Fruit fly (Drosophila melanogaster): ENCODE data around the gene mRpS31.
A peak's percentile ranks its signal among the peaks of the same experiment; 100 is the strongest.

Gene mRpS31

dm6 chr3L:16013198-16013982, 8.4 kb downstream of the mRpS31 start:
- TF ChIP-seq br (GFP tag; optimal IDR thresholded peaks at IDR 0.05) = no peak
- TF ChIP-seq tai (GFP tag; optimal IDR thresholded peaks at IDR 0.05) = no peak
- no peak for TF ChIP-seq brk (GFP tag; optimal IDR thresholded peaks at IDR 0.05)
- TF ChIP-seq Myc (optimal IDR thresholded peaks at IDR 0.05) = no peak
- peak; percentile 18 for TF ChIP-seq HLH106 (tag; optimal IDR thresholded peaks at IDR 0.05)
- no peak for TF ChIP-seq psq (GFP tag; optimal IDR thresholded peaks at IDR 0.05)
- TF ChIP-seq CG9705 (GFP tag; optimal IDR thresholded peaks at IDR 0.05) = no peak
- no peak for TF ChIP-seq Rel (GFP tag; optimal IDR thresholded peaks at IDR 0.05)
- TF ChIP-seq Rel (tag; optimal IDR thresholded peaks at IDR 0.05) = no peak
- no peak for TF ChIP-seq foxo (GFP tag; optimal IDR thresholded peaks at IDR 0.05)
- no peak for TF ChIP-seq GATAd (GFP tag; optimal IDR thresholded peaks at IDR 0.05)
- no peak for TF ChIP-seq Dif (GFP tag; optimal IDR thresholded peaks at IDR 0.05; ENCODE audit: partially characterized antibody)
- no peak for TF ChIP-seq Jra (GFP tag; optimal IDR thresholded peaks at IDR 0.05)
- no peak for TF ChIP-seq fru (GFP tag; optimal IDR thresholded peaks at IDR 0.05)
- no peak for TF ChIP-seq Hr78 (GFP tag; optimal IDR thresholded peaks at IDR 0.05)
- TF ChIP-seq sv (GFP tag; optimal IDR thresholded peaks at IDR 0.05) = no peak
- no peak for TF ChIP-seq Abd-B (GFP tag; optimal IDR thresholded peaks at IDR 0.05)
- peak; percentile 11 for TF ChIP-seq Sp1 (GFP tag; optimal IDR thresholded peaks at IDR 0.05)
- no peak for TF ChIP-seq dsf (GFP tag; optimal IDR thresholded peaks at IDR 0.05; ENCODE audit: borderline replicate concordance)
- no peak for TF ChIP-seq Mio (GFP tag; optimal IDR thresholded peaks at IDR 0.05)
- no peak for TF ChIP-seq usp (GFP tag; optimal IDR thresholded peaks at IDR 0.05)
- TF ChIP-seq rgr (GFP tag; optimal IDR thresholded peaks at IDR 0.05) = no peak
- TF ChIP-seq OdsH (GFP tag; optimal IDR thresholded peaks at IDR 0.05) = no peak
- TF ChIP-seq Dfd (GFP tag; optimal IDR thresholded peaks at IDR 0.05) = peak; percentile 16
- no peak for TF ChIP-seq CrebA (GFP tag; optimal IDR thresholded peaks at IDR 0.05; ENCODE audit: borderline replicate concordance)
- no peak for TF ChIP-seq CG32264 (GFP tag; optimal IDR thresholded peaks at IDR 0.05)

- TF ChIP-seq rgr (GFP tag; optimal IDR thresholded peaks at IDR 0.05) (no peak), psq (GFP tag; optimal IDR thresholded peaks at IDR 0.05) (no peak), jim (GFP tag; optimal IDR thresholded peaks at IDR 0.05) (no peak)
Observed at dm6 chr3L:16014515-16014914, 9.5 kb downstream of the mRpS31 start.

DNA sequence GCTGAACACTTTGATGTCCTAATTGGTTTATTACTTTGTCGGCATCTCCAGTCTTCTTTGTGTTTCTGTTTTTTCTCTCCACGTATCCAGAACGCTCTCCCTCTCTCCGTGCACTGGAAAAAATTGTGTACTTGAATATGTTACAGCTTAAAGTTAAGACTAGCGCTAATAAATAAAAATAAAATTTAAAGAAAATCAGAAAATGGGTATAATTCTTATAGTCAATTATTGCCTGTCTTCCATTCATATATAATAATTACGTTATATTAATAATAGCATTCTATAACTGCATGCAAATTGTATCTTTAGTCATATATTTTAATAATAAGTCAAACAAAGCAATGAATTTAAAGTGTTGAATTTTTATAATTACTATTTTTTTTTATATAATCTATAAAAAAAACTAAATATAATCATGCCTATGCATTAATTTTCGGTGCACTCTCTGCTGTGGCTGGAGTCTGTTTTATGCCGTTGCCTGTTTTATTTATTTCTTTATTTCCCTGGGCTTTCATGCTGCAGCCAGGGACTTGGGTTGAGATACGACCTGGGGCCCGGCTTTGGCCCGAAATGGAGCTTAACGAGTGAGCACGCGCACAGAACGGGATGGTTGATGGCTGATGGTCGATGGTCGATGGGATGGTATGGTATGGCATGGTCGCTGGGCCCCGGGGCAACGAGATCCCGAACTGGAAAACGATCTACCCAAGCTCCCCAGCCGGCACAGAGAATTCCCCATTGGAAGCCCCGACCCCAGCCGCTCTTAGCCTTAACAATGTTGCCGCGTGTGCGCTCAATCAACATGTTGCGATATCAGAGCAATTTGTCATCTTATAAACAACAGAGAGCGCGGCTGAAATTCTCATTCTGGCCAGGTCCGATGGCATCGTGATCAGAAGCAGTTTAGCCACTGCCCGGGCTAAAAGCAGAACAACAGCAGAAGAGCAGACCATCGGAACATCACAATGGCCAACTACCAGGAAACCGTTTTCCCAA, 11.1 kb downstream of the mRpS31 start:
- TF ChIP-seq HLH106 (tag; optimal IDR thresholded peaks at IDR 0.05) (peak; percentile 78), fru (GFP tag; optimal IDR thresholded peaks at IDR 0.05) (peak; percentile 14), woc (GFP tag; optimal IDR thresholded peaks at IDR 0.05) (peak; percentile 18), dmrt93B (GFP tag; optimal IDR thresholded peaks at IDR 0.05) (peak; percentile 16), br (GFP tag; optimal IDR thresholded peaks at IDR 0.05) (no peak), OdsH (GFP tag; optimal IDR thresholded peaks at IDR 0.05) (peak; percentile 54), GATAd (GFP tag; optimal IDR thresholded peaks at IDR 0.05) (no peak), usp (GFP tag; optimal IDR thresholded peaks at IDR 0.05) (no peak), Sp1 (GFP tag; optimal IDR thresholded peaks at IDR 0.05) (peak; percentile 86), N (GFP tag; optimal IDR thresholded peaks at IDR 0.05) (no peak), h (GFP tag; optimal IDR thresholded peaks at IDR 0.05) (peak; percentile 16), Hr78 (GFP tag; optimal IDR thresholded peaks at IDR 0.05) (no peak), lola (GFP tag; optimal IDR thresholded peaks at IDR 0.05) (no peak), pan (optimal IDR thresholded peaks at IDR 0.05) (no peak), Rel (GFP tag; optimal IDR thresholded peaks at IDR 0.05) (no peak), Rel (tag; optimal IDR thresholded peaks at IDR 0.05) (no peak), rgr (GFP tag; optimal IDR thresholded peaks at IDR 0.05) (peak; percentile 12), Mio (GFP tag; optimal IDR thresholded peaks at IDR 0.05) (no peak), CG9705 (GFP tag; optimal IDR thresholded peaks at IDR 0.05) (no peak), dsf (GFP tag; optimal IDR thresholded peaks at IDR 0.05; ENCODE audit: borderline replicate concordance) (no peak), brk (GFP tag; optimal IDR thresholded peaks at IDR 0.05) (no peak), Jra (GFP tag; optimal IDR thresholded peaks at IDR 0.05) (no peak), Dif (GFP tag; optimal IDR thresholded peaks at IDR 0.05; ENCODE audit: partially characterized antibody) (no peak), psq (GFP tag; optimal IDR thresholded peaks at IDR 0.05) (peak; percentile 84), Hnf4 (GFP tag; optimal IDR thresholded peaks at IDR 0.05) (no peak), ey (GFP tag; optimal IDR thresholded peaks at IDR 0.05) (no peak), Dfd (GFP tag; optimal IDR thresholded peaks at IDR 0.05) (no peak), tai (GFP tag; optimal IDR thresholded peaks at IDR 0.05) (no peak), sv (GFP tag; optimal IDR thresholded peaks at IDR 0.05) (no peak), Abd-B (GFP tag; optimal IDR thresholded peaks at IDR 0.05) (no peak), Vsx2 (GFP tag; optimal IDR thresholded peaks at IDR 0.05; ENCODE audit: partially characterized antibody) (no peak), CrebA (GFP tag; optimal IDR thresholded peaks at IDR 0.05; ENCODE audit: borderline replicate concordance) (no peak), Hr83 (GFP tag; optimal IDR thresholded peaks at IDR 0.05; ENCODE audit: poor library complexity, severe bottlenecking) (no peak), foxo (GFP tag; optimal IDR thresholded peaks at IDR 0.05) (peak in 1 of 2 experiments; percentile 66), Myc (optimal IDR thresholded peaks at IDR 0.05) (no peak)

Data from whole organism, wandering third instar larva.